Fruit fly (Drosophila melanogaster): ENCODE results near the gene Oat.

Oat gene

dm6 chr3L:19632766-19633632 is 16.7 kb downstream of the Oat start (continued):
- TF ChIP-seq Blimp-1 (GFP tag; optimal IDR thresholded peaks at IDR 0.05) = peak; percentile 11
- TF ChIP-seq CG13424 (tag; optimal IDR thresholded peaks at IDR 0.05) = peak; percentile 56
- TF ChIP-seq eve (GFP tag; optimal IDR thresholded peaks at IDR 0.05) = peak in 1 of 2 experiments; percentile 66
- peak; percentile 20 for TF ChIP-seq CG1792 (GFP tag; optimal IDR thresholded peaks at IDR 0.05)
- TF ChIP-seq ac (GFP tag; optimal IDR thresholded peaks at IDR 0.05) = no peak
- TF ChIP-seq CG11560 (tag; IDR thresholded peaks at IDR 0.05) = no peak
- TF ChIP-seq fd3F (GFP tag; optimal IDR thresholded peaks at IDR 0.05) = peak; percentile 62
- peak; percentile 27 for TF ChIP-seq Sox100B (GFP tag; optimal IDR thresholded peaks at IDR 0.05)
- peak; percentile 45 for TF ChIP-seq CG16815 (GFP tag; optimal IDR thresholded peaks at IDR 0.05)
- no peak for TF ChIP-seq Rx (GFP tag; IDR thresholded peaks at IDR 0.05)
- no peak for TF ChIP-seq dan (GFP tag; IDR thresholded peaks at IDR 0.05)
- TF ChIP-seq rib (GFP tag; IDR thresholded peaks at IDR 0.05) = peak; percentile 74
- TF ChIP-seq peb (GFP tag; IDR thresholded peaks at IDR 0.05) = no peak
- 0 out of 2 replicates have a peak, but pooled peaks have one; percentile 20 for TF ChIP-seq CG4730 (GFP tag; IDR thresholded peaks at IDR 0.05)
- TF ChIP-seq zen (tag; optimal IDR thresholded peaks at IDR 0.05) = no peak
- peak; percentile 64 for TF ChIP-seq CG15011 (GFP tag; optimal IDR thresholded peaks at IDR 0.05)
- no peak for TF ChIP-seq pum (GFP tag; optimal IDR thresholded peaks at IDR 0.05)
- TF ChIP-seq Usf (GFP tag; optimal IDR thresholded peaks at IDR 0.05) = peak; percentile 57
- no peak for TF ChIP-seq Dp (GFP tag; optimal IDR thresholded peaks at IDR 0.05)
- no peak for TF ChIP-seq jigr1 (GFP tag; IDR thresholded peaks at IDR 0.05)
- peak; percentile 12 for TF ChIP-seq CG1647 (GFP tag; optimal IDR thresholded peaks at IDR 0.05)
- no peak for TF ChIP-seq Atf-2 (GFP tag; optimal IDR thresholded peaks at IDR 0.05)
- TF ChIP-seq her (GFP tag; optimal IDR thresholded peaks at IDR 0.05) = peak; percentile 21
- peak; percentile 91 for TF ChIP-seq cg (GFP tag; optimal IDR thresholded peaks at IDR 0.05)
- TF ChIP-seq Doc2 (GFP tag; IDR thresholded peaks at IDR 0.05) = no peak
- no peak for TF ChIP-seq slou (GFP tag; optimal IDR thresholded peaks at IDR 0.05)
- TF ChIP-seq klu (GFP tag; IDR thresholded peaks at IDR 0.05) = no peak; the same call in 1 of the 2 replicates
- TF ChIP-seq tio (GFP tag; optimal IDR thresholded peaks at IDR 0.05) = peak; percentile 49
- TF ChIP-seq dpn (GFP tag; optimal IDR thresholded peaks at IDR 0.05) = peak in 1 of 2 experiments; percentile 72
- TF ChIP-seq tll (GFP tag; optimal IDR thresholded peaks at IDR 0.05) = no peak
- TF ChIP-seq Chrac-16 (GFP tag; optimal IDR thresholded peaks at IDR 0.05) = peak; percentile 36
- no peak for TF ChIP-seq vfl (GFP tag; optimal IDR thresholded peaks at IDR 0.05)
- TF ChIP-seq CG32772 (GFP tag; IDR thresholded peaks at IDR 0.05) = peak; percentile 34; the same call in 1 of the 2 replicates
- 0 out of 3 replicates have a peak, but pooled peaks have one; percentile 8 for TF ChIP-seq ken (GFP tag; IDR thresholded peaks at IDR 0.05)
- peak; percentile 26 for TF ChIP-seq CG30431 (GFP tag; optimal IDR thresholded peaks at IDR 0.05)
- TF ChIP-seq HLHmδ (GFP tag; optimal IDR thresholded peaks at IDR 0.05) = no peak
- TF ChIP-seq Lim3 (GFP tag; IDR thresholded peaks at IDR 0.05) = no peak
- no peak for TF ChIP-seq CG17802 (tag; optimal IDR thresholded peaks at IDR 0.05)
- no peak for TF ChIP-seq Doc3 (GFP tag; IDR thresholded peaks at IDR 0.05; ENCODE audit: partially characterized antibody)
- no peak for TF ChIP-seq CG8944 (GFP tag; optimal IDR thresholded peaks at IDR 0.05)
- peak; percentile 52 for TF ChIP-seq esg (GFP tag; conservative IDR thresholded peaks at IDR 0.05)
- no peak for TF ChIP-seq luna (GFP tag; optimal IDR thresholded peaks at IDR 0.05)
- TF ChIP-seq CG4282 (GFP tag; optimal IDR thresholded peaks at IDR 0.05) = no peak
- peak; percentile 3 for TF ChIP-seq Vsx1 (GFP tag; optimal IDR thresholded peaks at IDR 0.05)
- no peak for TF ChIP-seq ab (GFP tag; optimal IDR thresholded peaks at IDR 0.05)
- peak; percentile 44 for TF ChIP-seq exex (tag; optimal IDR thresholded peaks at IDR 0.05)
- TF ChIP-seq dati (GFP tag; IDR thresholded peaks at IDR 0.05) = no peak
- TF ChIP-seq CG18011 (GFP tag; optimal IDR thresholded peaks at IDR 0.05) = peak; percentile 32
- peak; percentile 41 for TF ChIP-seq GATAe (GFP tag; conservative IDR thresholded peaks at IDR 0.05)

All from whole organism, embryonic.